Worm (Caenorhabditis elegans): ENCODE results near the gene E02C12.8.

- TF ChIP-seq ceh-82 (tag; optimal IDR thresholded peaks at IDR 0.05) (no peak), nfya-1 (tag; optimal IDR thresholded peaks at IDR 0.05; ENCODE audit: insufficient read depth) (no peak), lin-39 (tag; optimal IDR thresholded peaks at IDR 0.05) (no peak), nhr-11 (tag; optimal IDR thresholded peaks at IDR 0.05) (no peak), pqm-1 (tag; optimal IDR thresholded peaks at IDR 0.05) (no peak), fos-1 (tag; optimal IDR thresholded peaks at IDR 0.05) (no peak), skn-1 (tag; optimal IDR thresholded peaks at IDR 0.05) (no peak), ceh-28 (tag; optimal IDR thresholded peaks at IDR 0.05) (no peak), ztf-11 (tag; optimal IDR thresholded peaks at IDR 0.05) (no peak), ama-1 (optimal IDR thresholded peaks at IDR 0.05) (no peak), nhr-77 (tag; optimal IDR thresholded peaks at IDR 0.05) (no peak), elt-3 (tag; optimal IDR thresholded peaks at IDR 0.05) (no peak), snpc-4 (tag; optimal IDR thresholded peaks at IDR 0.05) (no peak), egl-27 (tag; optimal IDR thresholded peaks at IDR 0.05) (no peak)
Observed at ce11 chrV:9322886-9323285, 50.5 kb downstream of the E02C12.8 start, which contains the start of gene tag-153.
